Fruit fly (Drosophila melanogaster): ENCODE measurements around the gene heca.

heca gene

DNA sequence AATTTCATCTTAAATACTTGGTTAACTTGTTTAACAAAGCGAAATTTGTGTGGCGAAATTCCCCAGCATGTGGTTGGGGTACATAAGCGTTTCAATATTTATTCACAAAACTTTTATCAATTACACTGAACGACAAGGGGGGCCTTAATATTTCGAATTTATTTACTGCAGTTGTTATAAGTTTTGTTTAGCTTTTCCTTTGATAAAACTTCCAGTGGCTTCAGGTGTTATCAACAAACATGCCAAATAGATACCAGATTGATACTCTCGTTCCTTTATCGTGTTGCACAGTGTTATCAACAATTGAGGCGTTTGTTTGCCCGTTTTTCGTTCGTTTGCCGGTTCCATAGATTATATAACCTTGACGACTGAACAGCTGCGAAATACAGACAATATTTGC is 2.6 kb downstream of the heca start:
- TF ChIP-seq CG7045 (GFP tag; optimal IDR thresholded peaks at IDR 0.05) = no peak
- peak; percentile 20 for TF ChIP-seq kay (GFP tag; ENCODE audit: borderline replicate concordance)
- no peak for TF ChIP-seq CG7101 (tag; optimal IDR thresholded peaks at IDR 0.05)
- no peak for TF ChIP-seq Crg-1 (GFP tag; optimal IDR thresholded peaks at IDR 0.05)
- TF ChIP-seq CG14711 (tag; optimal IDR thresholded peaks at IDR 0.05) = peak; percentile 26

DNA sequence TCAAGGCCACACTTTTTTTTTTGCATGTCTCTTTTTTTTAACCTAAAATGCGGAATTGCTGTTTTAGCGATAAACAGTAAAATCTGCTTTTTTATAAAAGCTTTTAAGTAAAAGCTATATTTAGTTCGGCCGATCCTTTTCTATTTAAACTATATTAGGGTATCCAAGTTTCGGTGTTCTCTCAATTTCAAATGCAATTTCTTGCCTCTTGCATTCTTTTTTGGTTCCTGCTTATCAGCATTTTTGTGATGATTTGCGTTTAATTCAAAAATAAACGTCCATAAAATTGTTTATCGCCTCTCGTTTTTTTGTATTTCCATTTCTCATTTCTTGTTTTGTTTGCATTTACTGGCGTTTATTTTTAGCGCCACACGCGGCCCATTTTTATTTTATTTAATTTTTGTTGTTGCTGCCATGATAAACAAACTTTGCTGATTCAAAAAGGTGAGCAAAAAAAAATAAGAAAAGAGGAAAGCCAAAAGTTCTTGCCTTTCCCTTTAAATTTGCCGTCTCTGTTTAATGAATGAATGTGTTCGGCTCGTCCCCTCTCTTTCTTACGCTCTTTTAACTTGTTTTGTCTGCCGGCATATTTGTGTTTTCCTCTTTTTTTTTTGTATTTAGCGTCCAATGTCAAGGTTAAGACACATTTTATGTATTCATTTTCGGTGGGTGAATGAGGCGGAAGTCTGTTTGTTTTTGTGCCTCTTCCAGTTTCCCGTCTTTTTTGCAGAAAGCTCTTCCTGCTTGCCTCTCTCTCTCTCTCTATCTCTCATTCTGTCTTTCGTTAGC is 3.8 kb downstream of the heca start:
- TF ChIP-seq Mnt (GFP tag; optimal IDR thresholded peaks at IDR 0.05) (no peak), Clk (GFP tag; optimal IDR thresholded peaks at IDR 0.05) (no peak), CG7101 (tag; optimal IDR thresholded peaks at IDR 0.05) (no peak), cnc (optimal IDR thresholded peaks at IDR 0.05) (no peak), CG33017 (tag; optimal IDR thresholded peaks at IDR 0.05) (no peak), CG12768 (GFP tag; optimal IDR thresholded peaks at IDR 0.05) (no peak), tj (GFP tag; optimal IDR thresholded peaks at IDR 0.05) (peak; percentile 96), bab1 (GFP tag; optimal IDR thresholded peaks at IDR 0.05) (peak; percentile 31), kay (GFP tag; ENCODE audit: borderline replicate concordance) (peak; percentile 58), pad (GFP tag; optimal IDR thresholded peaks at IDR 0.05) (no peak)

DNA sequence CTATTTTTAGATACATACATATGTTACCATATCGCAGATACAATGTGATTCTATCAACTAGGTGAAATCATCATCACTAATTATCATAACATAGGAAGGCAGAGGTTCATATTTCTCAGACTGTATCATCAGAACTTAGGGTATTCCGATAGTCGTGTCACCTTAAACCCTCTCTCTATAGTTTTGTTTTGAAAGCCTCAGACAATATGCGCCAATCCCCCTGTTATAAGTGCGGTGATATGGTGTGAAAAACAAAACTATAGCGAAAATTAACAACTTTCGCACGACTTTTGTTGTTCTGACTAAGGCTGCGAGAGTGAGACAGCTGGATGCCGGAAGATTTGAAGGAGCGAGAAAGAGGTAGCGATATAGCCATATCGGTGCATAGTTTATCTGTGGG is 4.7 kb downstream of the heca start:
- TF ChIP-seq Clk (GFP tag; optimal IDR thresholded peaks at IDR 0.05) = no peak
- TF ChIP-seq CG1620 (GFP tag; optimal IDR thresholded peaks at IDR 0.05) = no peak
- TF ChIP-seq toe (GFP tag; optimal IDR thresholded peaks at IDR 0.05) = peak; percentile 32
- peak; percentile 1 for TF ChIP-seq pad (GFP tag; optimal IDR thresholded peaks at IDR 0.05)
- peak; percentile 83 for TF ChIP-seq cic (GFP tag; optimal IDR thresholded peaks at IDR 0.05)
- no peak for TF ChIP-seq CG5204 (GFP tag; optimal IDR thresholded peaks at IDR 0.05)
- TF ChIP-seq Crg-1 (GFP tag; optimal IDR thresholded peaks at IDR 0.05) = no peak
- no peak for TF ChIP-seq CG7045 (GFP tag; optimal IDR thresholded peaks at IDR 0.05)
- TF ChIP-seq kay (GFP tag; ENCODE audit: borderline replicate concordance) = peak; percentile 94
- no peak for TF ChIP-seq tj (GFP tag; optimal IDR thresholded peaks at IDR 0.05)
- TF ChIP-seq CG11617 (GFP tag; optimal IDR thresholded peaks at IDR 0.05) = no peak

DNA sequence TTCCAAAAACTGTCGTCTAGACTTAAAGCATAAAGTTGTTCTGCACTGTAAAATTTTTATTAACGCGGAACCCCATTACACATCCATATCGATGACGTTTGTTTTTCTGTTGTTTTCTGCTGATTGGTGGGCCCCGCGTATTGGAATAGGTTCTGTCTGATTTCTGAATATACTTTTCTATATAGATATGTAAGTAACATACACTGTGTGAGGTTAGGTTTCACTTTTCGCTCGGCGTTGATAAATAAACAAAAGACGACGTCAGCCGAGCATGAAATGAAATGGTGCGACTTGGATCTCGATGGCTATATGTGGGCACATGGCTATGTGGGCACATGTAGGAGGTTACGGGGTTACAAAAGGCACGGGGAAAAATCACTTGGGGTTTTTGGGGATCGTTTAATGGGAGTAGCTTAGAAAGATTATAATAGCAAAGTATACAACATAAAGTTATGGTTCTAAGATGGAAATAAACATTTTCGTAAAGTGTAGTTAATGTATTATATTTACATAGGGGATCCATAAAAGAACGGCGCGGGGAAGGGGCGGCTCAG is 5.4 kb downstream of the heca start:
- TF ChIP-seq CG1620 (GFP tag; optimal IDR thresholded peaks at IDR 0.05) (no peak), tj (GFP tag; optimal IDR thresholded peaks at IDR 0.05) (peak; percentile 40), cic (GFP tag; optimal IDR thresholded peaks at IDR 0.05) (peak; percentile 61), cnc (optimal IDR thresholded peaks at IDR 0.05) (no peak)

DNA sequence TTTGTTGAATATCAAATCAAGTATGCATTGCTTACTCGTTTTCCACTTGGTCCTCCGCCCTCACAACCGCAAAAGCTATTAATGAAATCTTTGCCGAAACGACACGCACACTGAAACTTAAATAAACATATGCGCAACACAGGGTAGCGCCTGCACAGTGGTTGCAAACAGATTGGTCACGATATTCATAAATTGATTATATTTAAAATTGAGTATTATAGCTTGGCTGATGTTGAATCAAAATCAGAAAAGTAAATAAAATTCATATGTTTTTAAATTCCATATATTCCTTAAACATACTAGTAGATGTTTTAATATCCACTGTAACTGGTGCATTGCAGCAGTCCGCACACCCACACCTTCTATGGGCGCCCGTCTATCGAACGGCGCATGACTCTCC is 6.2 kb downstream of the heca start:
- TF ChIP-seq CG33017 (tag; optimal IDR thresholded peaks at IDR 0.05) (no peak), kay (GFP tag; ENCODE audit: borderline replicate concordance) (peak; percentile 3)

DNA sequence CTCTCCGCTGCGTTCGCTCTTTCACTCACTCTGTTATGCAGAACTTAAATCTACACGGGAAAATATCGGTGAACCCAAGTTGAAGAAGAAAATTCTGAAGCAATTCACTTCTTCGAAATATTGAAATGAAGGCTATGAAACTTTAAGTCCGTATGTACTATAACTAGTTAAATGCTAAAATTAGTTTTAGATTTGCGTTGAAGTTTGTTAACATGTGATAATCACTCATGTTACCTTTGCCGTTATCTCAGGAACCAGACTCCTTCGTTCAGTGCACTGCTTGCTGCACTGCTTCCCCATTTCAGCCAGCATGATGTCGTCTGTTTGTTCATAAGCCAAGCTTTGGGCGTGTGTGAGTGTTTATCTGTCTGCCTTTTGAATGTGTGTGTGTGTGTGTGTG is 6.8 kb downstream of the heca start:
- no peak for TF ChIP-seq CG1620 (GFP tag; optimal IDR thresholded peaks at IDR 0.05)
- TF ChIP-seq cic (GFP tag; optimal IDR thresholded peaks at IDR 0.05) = no peak
- TF ChIP-seq bab1 (GFP tag; optimal IDR thresholded peaks at IDR 0.05) = no peak
- TF ChIP-seq kay (GFP tag; ENCODE audit: borderline replicate concordance) = no peak
- no peak for TF ChIP-seq CG14711 (tag; optimal IDR thresholded peaks at IDR 0.05)
- no peak for TF ChIP-seq Hr96 (GFP tag; optimal IDR thresholded peaks at IDR 0.05)
- TF ChIP-seq ovo (GFP tag; optimal IDR thresholded peaks at IDR 0.05) = no peak
- no peak for TF ChIP-seq CG7045 (GFP tag; optimal IDR thresholded peaks at IDR 0.05)
- no peak for TF ChIP-seq CG33017 (tag; optimal IDR thresholded peaks at IDR 0.05)
- TF ChIP-seq CG7101 (tag; optimal IDR thresholded peaks at IDR 0.05) = no peak
- TF ChIP-seq toe (GFP tag; optimal IDR thresholded peaks at IDR 0.05) = no peak

DNA sequence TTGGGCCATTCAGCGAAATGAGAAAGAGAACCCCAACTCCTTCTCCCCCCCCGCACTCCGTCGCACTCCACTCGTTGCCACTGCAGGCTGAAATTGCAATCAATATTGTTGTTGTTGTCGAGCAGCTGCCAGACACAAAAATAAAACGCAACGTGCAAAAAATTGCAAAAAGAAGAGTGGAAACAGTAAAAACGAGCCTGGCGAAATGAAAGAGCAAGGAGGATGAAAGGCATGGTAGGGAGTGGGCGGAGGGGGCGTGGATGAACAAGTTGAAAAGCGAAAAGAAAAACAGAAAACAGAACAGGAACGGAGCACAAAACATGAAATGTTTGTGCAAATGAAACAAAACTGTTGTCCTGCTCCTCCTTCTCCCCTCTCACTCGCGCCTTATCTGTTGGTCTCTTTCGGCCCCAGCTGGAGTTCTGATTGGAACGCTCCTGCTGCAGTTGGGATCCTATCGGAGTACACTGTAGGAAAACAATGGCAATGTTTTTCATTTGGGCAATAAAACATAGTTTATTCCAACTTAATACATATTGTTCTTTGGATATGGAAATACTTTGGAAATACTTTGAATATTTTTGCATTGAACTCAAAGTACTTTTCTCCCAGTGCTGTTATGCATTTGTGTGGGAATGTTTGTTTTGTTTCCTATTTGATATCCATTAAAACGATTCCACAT is 7.4 kb downstream of the heca start:
- no peak for TF ChIP-seq cic (GFP tag; optimal IDR thresholded peaks at IDR 0.05)
- no peak for TF ChIP-seq CG14711 (tag; optimal IDR thresholded peaks at IDR 0.05)
- no peak for TF ChIP-seq Crg-1 (GFP tag; optimal IDR thresholded peaks at IDR 0.05)
- no peak for TF ChIP-seq toe (GFP tag; optimal IDR thresholded peaks at IDR 0.05)
- TF ChIP-seq Clk (GFP tag; optimal IDR thresholded peaks at IDR 0.05) = no peak
- no peak for TF ChIP-seq cnc (optimal IDR thresholded peaks at IDR 0.05)
- TF ChIP-seq ovo (GFP tag; optimal IDR thresholded peaks at IDR 0.05) = no peak
- no peak for TF ChIP-seq CG1620 (GFP tag; optimal IDR thresholded peaks at IDR 0.05)
- no peak for TF ChIP-seq tj (GFP tag; optimal IDR thresholded peaks at IDR 0.05)
- TF ChIP-seq CG11617 (GFP tag; optimal IDR thresholded peaks at IDR 0.05) = no peak
- TF ChIP-seq CG12768 (GFP tag; optimal IDR thresholded peaks at IDR 0.05) = no peak
- no peak for TF ChIP-seq kay (GFP tag; ENCODE audit: borderline replicate concordance)
- no peak for TF ChIP-seq pad (GFP tag; optimal IDR thresholded peaks at IDR 0.05)
- TF ChIP-seq CG5204 (GFP tag; optimal IDR thresholded peaks at IDR 0.05) = no peak
- no peak for TF ChIP-seq Hr96 (GFP tag; optimal IDR thresholded peaks at IDR 0.05)
- no peak for TF ChIP-seq Mnt (GFP tag; optimal IDR thresholded peaks at IDR 0.05)
- no peak for TF ChIP-seq CG33017 (tag; optimal IDR thresholded peaks at IDR 0.05)
- no peak for TF ChIP-seq CG7101 (tag; optimal IDR thresholded peaks at IDR 0.05)
- no peak for TF ChIP-seq bab1 (GFP tag; optimal IDR thresholded peaks at IDR 0.05)
